Worm (Caenorhabditis elegans) whole organism, L1 larva: ENCODE results near the gene D2045.9.

Source experiments
- aly-2 ChIP-seq: fragments of 150-350 bp; optimal IDR thresholded peaks from 2 replicates; lab custom pipeline; 2014; ENCODE audit warnings: missing biosample characterization, missing genetic modification characterization
- ceh-82 ChIP-seq, 3 experiments: fragments of 150-350 bp in 1 of 3; sonication (generic microtip) in 2 of 3; optimal IDR thresholded peaks; 2 replicates each; lab custom pipeline; 2014 to 2017; ENCODE audit warnings: missing biosample characterization in 3 of 3, missing genetic modification characterization in 3 of 3
- ces-1 ChIP-seq: fragments of 150-350 bp; optimal IDR thresholded peaks from 2 replicates; lab custom pipeline; 2014; ENCODE audit warnings: missing biosample characterization, missing genetic modification reagents, missing genetic modification characterization
- fkh-4 ChIP-seq: sonication (generic microtip); optimal IDR thresholded peaks from 2 replicates; lab custom pipeline; 2016; ENCODE audit warnings: missing compliant biosample characterization, missing genetic modification characterization, borderline replicate concordance
- hlh-4 ChIP-seq: sonication (generic microtip); optimal IDR thresholded peaks from 2 replicates; lab custom pipeline; 2016; ENCODE audit warnings: mild to moderate bottlenecking, missing genetic modification characterization, missing compliant biosample characterization
- nhr-12 ChIP-seq: sonication (generic microtip); optimal IDR thresholded peaks from 2 replicates; lab custom pipeline; 2017; ENCODE audit warnings: missing biosample characterization, missing genetic modification characterization
- nhr-77 ChIP-seq: fragments of 150-350 bp; optimal IDR thresholded peaks from 2 replicates; lab custom pipeline; 2014; ENCODE audit warnings: missing biosample characterization, missing genetic modification characterization
- snpc-4 ChIP-seq: fragments of 150-350 bp; optimal IDR thresholded peaks from 2 replicates; lab custom pipeline; 2014; ENCODE audit warnings: missing biosample characterization, missing genetic modification characterization
- unc-62 ChIP-seq: fragments of 150-350 bp; optimal IDR thresholded peaks from 2 replicates; lab custom pipeline; 2014; ENCODE audit warnings: missing biosample characterization, missing genetic modification reagents, missing genetic modification characterization

- TF ChIP-seq ceh-82 (tag; optimal IDR thresholded peaks at IDR 0.05; lab: Kevin White, UChicago): no peak
- no peak for TF ChIP-seq snpc-4 (tag; lab: Kevin White, UChicago)
- no peak for TF ChIP-seq nhr-77 (tag; lab: Kevin White, UChicago)
- no peak for TF ChIP-seq fkh-4 (tag; lab: Kevin White, UChicago)
- no peak for TF ChIP-seq nhr-12
- TF ChIP-seq unc-62 (GFP tag; lab: Kevin White, UChicago): no peak
- TF ChIP-seq hlh-4 (tag; lab: Kevin White, UChicago): no peak
- no peak for TF ChIP-seq ces-1
- no peak for TF ChIP-seq aly-2 (tag; lab: Kevin White, UChicago)
These were observed 32.5 kb upstream of the D2045.9 start, which contains the start of the genes H04D03.2 and ecps-2 for ce11 chrIII:10442355-10443140.
